Worm (Caenorhabditis elegans) whole organism, L4 larva: ENCODE results near the gene daf-41.

Source experiments
- D1046.2 ChIP-seq: fragments of 200-800 bp; sonication (Bioruptor generic); IDR thresholded peaks from 2 replicates; pipeline ENCODE4 v1.3.6; 2022; ENCODE audit warnings: missing genetic modification characterization, missing compliant biosample characterization
- F10B5.3 ChIP-seq: sonication (generic microtip); optimal IDR thresholded peaks from 2 replicates; lab custom pipeline; 2016; ENCODE audit warnings: mild to moderate bottlenecking, missing genetic modification characterization, missing compliant biosample characterization
- F37D6.2 ChIP-seq: sonication (generic microtip); optimal IDR thresholded peaks from 2 replicates; lab custom pipeline; 2016; ENCODE audit warnings: mild to moderate bottlenecking, missing genetic modification characterization, missing compliant biosample characterization
- F44E2.7 ChIP-seq: fragments of 200-800 bp; sonication (Bioruptor generic); IDR thresholded peaks from 2 replicates; pipeline ENCODE4 v2.1.2; 2022; ENCODE audit warnings: missing genetic modification characterization, missing compliant biosample characterization
- T20F7.1 ChIP-seq: fragments of 200-800 bp; sonication (Bioruptor generic); optimal IDR thresholded peaks from 2 replicates; lab custom pipeline; 2018; ENCODE audit warnings: mild to moderate bottlenecking, missing genetic modification characterization, missing compliant biosample characterization
- T26A8.4 ChIP-seq: fragments of 200-800 bp; sonication (Bioruptor generic); IDR thresholded peaks from 2 replicates; pipeline ENCODE4 v1.3.6; 2022; ENCODE audit warnings: missing genetic modification characterization, missing compliant biosample characterization
- Y105C5A.15 ChIP-seq: fragments of 200-800 bp; sonication (Bioruptor generic); IDR thresholded peaks from 2 replicates; pipeline ENCODE4 v1.3.6; 2022; ENCODE audit warnings: missing genetic modification characterization, missing compliant biosample characterization
- Y75B8A.6 ChIP-seq: fragments of 200-800 bp; sonication (Bioruptor generic); IDR thresholded peaks from 2 replicates; pipeline ENCODE4 v1.3.6; 2022; ENCODE audit warnings: missing genetic modification reagents, missing genetic modification characterization, missing compliant biosample characterization
- ZK337.2 ChIP-seq: fragments of 200-800 bp; sonication (Bioruptor generic); IDR thresholded peaks from 2 replicates; pipeline ENCODE4 v1.3.6; 2022; ENCODE audit warnings: missing genetic modification reagents, missing genetic modification characterization, missing compliant biosample characterization
- ama-1 ChIP-seq: fragments of 150-350 bp; optimal IDR thresholded peaks from 2 replicates; lab custom pipeline; 2014; ENCODE audit warnings: inconsistent platforms, mixed read lengths
- ceh-20 ChIP-seq: fragments of 200-800 bp; sonication (Bioruptor generic); IDR thresholded peaks from 2 replicates; pipeline ENCODE4 v1.3.6; 2022; ENCODE audit warnings: missing genetic modification reagents, missing genetic modification characterization, missing compliant biosample characterization
- ceh-32 ChIP-seq: sonication (generic microtip); optimal IDR thresholded peaks from 2 replicates; lab custom pipeline; 2016; ENCODE audit warnings: mild to moderate bottlenecking, missing genetic modification characterization, missing compliant biosample characterization; ENCODE audit not compliant: poor library complexity
- ceh-44 ChIP-seq: fragments of 200-800 bp; sonication (Bioruptor generic); IDR thresholded peaks from 2 replicates; pipeline ENCODE4 v1.3.6; 2022; ENCODE audit warnings: missing genetic modification reagents, missing genetic modification characterization, missing compliant biosample characterization
- ceh-82 ChIP-seq: sonication (generic microtip); optimal IDR thresholded peaks from 2 replicates; lab custom pipeline; 2017; ENCODE audit warnings: missing biosample characterization, missing genetic modification characterization
- cey-2 ChIP-seq: sonication (generic microtip); optimal IDR thresholded peaks from 3 replicates; lab custom pipeline; 2017; ENCODE audit warnings: missing genetic modification characterization, mild to moderate bottlenecking, missing compliant biosample characterization, antibody characterized with exemption, borderline replicate concordance; ENCODE audit not compliant: insufficient read depth
- daf-16 ChIP-seq, 3 experiments: sonication (generic microtip); optimal IDR thresholded peaks; 2 replicates each; lab custom pipeline; 2016 to 2017; ENCODE audit warnings: missing genetic modification characterization in 3 of 3, missing genetic modification reagents in 3 of 3, mild to moderate bottlenecking in 2 of 3, missing compliant biosample characterization in 2 of 3, missing biosample characterization in 1 of 3, moderate library complexity in 1 of 3
- daf-19 ChIP-seq: fragments of 200-800 bp; sonication (Bioruptor generic); conservative IDR thresholded peaks from 2 replicates; pipeline ENCODE4 v1.3.6; 2022; ENCODE audit warnings: missing genetic modification characterization, missing compliant biosample characterization
- dmd-9 ChIP-seq: fragments of 200-800 bp; sonication (Bioruptor generic); IDR thresholded peaks from 2 replicates; pipeline ENCODE4 v1.3.6; 2022; ENCODE audit warnings: missing genetic modification reagents, missing genetic modification characterization, missing compliant biosample characterization
- duxl-1 ChIP-seq: sonication (generic microtip); optimal IDR thresholded peaks from 2 replicates; lab custom pipeline; 2016; ENCODE audit warnings: mild to moderate bottlenecking, missing genetic modification characterization, moderate library complexity, missing compliant biosample characterization; ENCODE audit not compliant: poor library complexity
- dve-1 ChIP-seq: sonication (generic microtip); optimal IDR thresholded peaks from 2 replicates; lab custom pipeline; 2017; ENCODE audit warnings: antibody characterized with exemption, mild to moderate bottlenecking, missing genetic modification characterization, missing compliant biosample characterization; ENCODE audit not compliant: insufficient read depth
- fos-1 ChIP-seq: fragments of 150-350 bp; optimal IDR thresholded peaks from 2 replicates; lab custom pipeline; 2014; ENCODE audit warnings: missing biosample characterization, missing genetic modification characterization
- hif-1 ChIP-seq, 2 experiments: sonication (generic microtip); optimal IDR thresholded peaks; 2 replicates each; lab custom pipeline; 2016 to 2017; ENCODE audit warnings: missing compliant biosample characterization in 2 of 2, missing genetic modification characterization in 2 of 2, missing genetic modification reagents in 2 of 2, missing genotype in 2 of 2, mild to moderate bottlenecking in 1 of 2
- jun-1 ChIP-seq: fragments of 150-350 bp; optimal IDR thresholded peaks from 2 replicates; lab custom pipeline; 2014; ENCODE audit warnings: missing biosample characterization, missing genetic modification reagents, missing genetic modification characterization
- lim-7 ChIP-seq: fragments of 200-800 bp; sonication (Bioruptor generic); IDR thresholded peaks from 2 replicates; pipeline ENCODE4 v1.3.6; 2022; ENCODE audit warnings: missing genetic modification characterization, missing compliant biosample characterization
- madf-5 ChIP-seq, 2 experiments: fragments of 200-800 bp; sonication (Bioruptor generic); IDR thresholded peaks; 2 replicates each; pipeline ENCODE4 v1.3.6; 2022; ENCODE audit warnings: missing compliant biosample characterization in 2 of 2, missing genetic modification characterization in 2 of 2
- madf-9 ChIP-seq: fragments of 200-800 bp; sonication (Bioruptor generic); conservative IDR thresholded peaks from 2 replicates; pipeline ENCODE4 v1.3.6; 2022; ENCODE audit warnings: missing genetic modification reagents, missing genetic modification characterization, missing compliant biosample characterization
- mdl-1 ChIP-seq, 2 experiments: fragments of 150-350 bp in 1 of 2; sonication (generic microtip) in 1 of 2; optimal IDR thresholded peaks; 2 replicates each; lab custom pipeline; 2014 to 2017; ENCODE audit warnings: missing biosample characterization in 2 of 2, missing genetic modification characterization in 2 of 2
- mes-2 ChIP-seq: sonication (generic microtip); optimal IDR thresholded peaks from 2 replicates; lab custom pipeline; 2016; ENCODE audit warnings: missing genotype, mild to moderate bottlenecking, missing genetic modification characterization, missing compliant biosample characterization; ENCODE audit not compliant: poor library complexity, severe bottlenecking
- nhr-10 ChIP-seq: fragments of 150-350 bp; optimal IDR thresholded peaks from 2 replicates; lab custom pipeline; 2014; ENCODE audit warnings: missing biosample characterization, missing genetic modification characterization
- nhr-111 ChIP-seq: fragments of 200-800 bp; sonication (Bioruptor generic); optimal IDR thresholded peaks from 2 replicates; lab custom pipeline; 2018; ENCODE audit warnings: mild to moderate bottlenecking, missing genetic modification characterization, missing compliant biosample characterization
- nhr-237 ChIP-seq: sonication (generic microtip); optimal IDR thresholded peaks from 2 replicates; lab custom pipeline; 2017; ENCODE audit warnings: missing biosample characterization, missing genetic modification characterization
- nhr-41 ChIP-seq: fragments of 200-800 bp; sonication (Bioruptor generic); IDR thresholded peaks from 2 replicates; pipeline ENCODE4 v1.3.6; 2022; ENCODE audit warnings: missing genetic modification reagents, missing genetic modification characterization, missing compliant biosample characterization
- nhr-42 ChIP-seq: fragments of 200-800 bp; sonication (Bioruptor generic); IDR thresholded peaks from 2 replicates; pipeline ENCODE4 v1.3.6; 2022; ENCODE audit warnings: missing genetic modification characterization, missing compliant biosample characterization
- nhr-76 ChIP-seq: fragments of 150-350 bp; optimal IDR thresholded peaks from 2 replicates; lab custom pipeline; 2014; ENCODE audit warnings: missing biosample characterization, missing genetic modification characterization
- nhr-77 ChIP-seq: fragments of 150-350 bp; optimal IDR thresholded peaks from 2 replicates; lab custom pipeline; 2014; ENCODE audit warnings: missing biosample characterization, missing genetic modification characterization
- pha-4 ChIP-seq, 2 experiments: fragments of 150-350 bp in 1 of 2; fragments of 200-800 bp in 1 of 2; sonication (Bioruptor generic) in 1 of 2; IDR thresholded peaks in 1 of 2; optimal IDR thresholded peaks in 1 of 2; 2 replicates each; pipeline versions ENCODE4 v1.3.6 to Lab custom; 2014 to 2022; ENCODE audit warnings: missing genetic modification characterization in 2 of 2, missing genetic modification reagents in 2 of 2, missing biosample characterization in 1 of 2, missing compliant biosample characterization in 1 of 2
- pqm-1 ChIP-seq: sonication (generic microtip); optimal IDR thresholded peaks from 2 replicates; lab custom pipeline; 2017; ENCODE audit warnings: missing biosample characterization, missing genetic modification characterization
- rbr-2 ChIP-seq: sonication (generic microtip); optimal IDR thresholded peaks from 2 replicates; lab custom pipeline; 2016; ENCODE audit warnings: missing genotype, missing genetic modification characterization, missing compliant biosample characterization
- sdz-12 ChIP-seq: fragments of 200-800 bp; sonication (Bioruptor generic); optimal IDR thresholded peaks from 2 replicates; lab custom pipeline; 2018; ENCODE audit warnings: mild to moderate bottlenecking, missing genetic modification characterization, missing compliant biosample characterization
- set-16 ChIP-seq: fragments of 200-800 bp; sonication (Bioruptor generic); IDR thresholded peaks from 2 replicates; pipeline ENCODE4 v1.3.6; 2022; ENCODE audit warnings: missing genetic modification reagents, missing genetic modification characterization, missing compliant biosample characterization
- skn-1 ChIP-seq: fragments of 150-350 bp; optimal IDR thresholded peaks from 2 replicates; lab custom pipeline; 2014; ENCODE audit warnings: missing biosample characterization, missing genetic modification characterization
- snpc-1.2 ChIP-seq: fragments of 200-800 bp; sonication (Bioruptor generic); IDR thresholded peaks from 2 replicates; pipeline ENCODE4 v1.3.6; 2022; ENCODE audit warnings: missing genetic modification reagents, missing genetic modification characterization, missing compliant biosample characterization
- spr-1 ChIP-seq: sonication (generic microtip); optimal IDR thresholded peaks from 2 replicates; lab custom pipeline; 2016; ENCODE audit warnings: mild to moderate bottlenecking, missing genetic modification characterization, missing compliant biosample characterization
- unc-130 ChIP-seq: sonication (generic microtip); optimal IDR thresholded peaks from 2 replicates; lab custom pipeline; 2016; ENCODE audit warnings: missing genetic modification reagents, missing genetic modification characterization, missing compliant biosample characterization
- zfp-2 ChIP-seq: sonication (generic microtip); optimal IDR thresholded peaks from 2 replicates; lab custom pipeline; 2016; ENCODE audit warnings: mild to moderate bottlenecking, missing genetic modification characterization, missing compliant biosample characterization
- zfp-3 ChIP-seq: fragments of 200-800 bp; sonication (Bioruptor generic); conservative IDR thresholded peaks from 2 replicates; pipeline ENCODE4 v1.3.6; 2022; ENCODE audit warnings: missing genetic modification reagents, missing genetic modification characterization, missing compliant biosample characterization

Gene daf-41

DNA sequence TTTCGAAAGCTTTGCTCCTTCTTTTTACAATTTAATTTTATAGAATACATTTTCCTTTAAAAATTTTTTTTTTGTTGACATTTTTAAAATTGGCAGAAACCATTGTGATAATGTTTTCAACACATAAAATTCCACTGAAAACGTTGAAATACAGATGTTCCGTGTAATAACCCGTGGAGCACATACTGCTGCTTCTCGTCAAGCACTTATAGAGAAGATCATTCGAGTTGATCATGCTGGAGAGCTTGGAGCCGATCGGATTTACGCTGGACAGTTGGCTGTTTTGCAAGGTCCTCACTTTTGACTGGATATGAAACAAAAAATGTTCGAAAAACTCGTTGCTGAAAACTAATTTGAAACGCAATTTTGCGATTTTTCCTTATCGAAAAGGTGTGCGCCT, 3.2 kb upstream of the daf-41 start, which contains the start of gene clk-1 (continued):
- TF ChIP-seq Y75B8A.6 (GFP tag; lab: Robert Waterston, UW): no peak
- TF ChIP-seq cey-2 (tag; lab: Kevin White, UChicago): no peak
- no peak for TF ChIP-seq daf-19 (GFP tag; lab: Robert Waterston, UW)
- no peak for TF ChIP-seq pha-4 (GFP tag; IDR thresholded peaks at IDR 0.05; lab: Robert Waterston, UW)
- no peak for TF ChIP-seq pha-4 (tag; optimal IDR thresholded peaks at IDR 0.05; lab: Kevin White, UChicago)
- TF ChIP-seq F44E2.7 (GFP tag; lab: Robert Waterston, UW): no peak
- TF ChIP-seq T20F7.1 (GFP tag; lab: Kevin White, UChicago): no peak
- peak; percentile 50; the same call in 1 of the 2 replicates for TF ChIP-seq nhr-42 (GFP tag; lab: Robert Waterston, UW)
- TF ChIP-seq fos-1 (tag; lab: Kevin White, UChicago): no peak
- no peak for TF ChIP-seq F37D6.2
- no peak for TF ChIP-seq ceh-20 (GFP tag; lab: Robert Waterston, UW)
- TF ChIP-seq nhr-237 (tag; lab: Kevin White, UChicago): no peak
- TF ChIP-seq Y105C5A.15: 0 out of 2 replicates have a peak, but pooled peaks have one; percentile 12
- TF ChIP-seq nhr-77 (tag; lab: Kevin White, UChicago): no peak
- peak; percentile 31 for TF ChIP-seq nhr-111 (GFP tag; lab: Kevin White, UChicago)
- TF ChIP-seq ceh-44: no peak
- TF ChIP-seq daf-16 (GFP tag; optimal IDR thresholded peaks at IDR 0.05; lab: Kevin White, UChicago): no peak
- no peak for TF ChIP-seq daf-16 (tag; optimal IDR thresholded peaks at IDR 0.05; lab: Kevin White, UChicago)
- no peak for TF ChIP-seq unc-130 (GFP tag; lab: Kevin White, UChicago)
- TF ChIP-seq spr-1 (tag; lab: Kevin White, UChicago): no peak
- no peak for TF ChIP-seq nhr-10
- TF ChIP-seq D1046.2: no peak
- peak; percentile 50 for TF ChIP-seq ama-1 (lab: Kevin White, UChicago)
- no peak for TF ChIP-seq lim-7
- TF ChIP-seq rbr-2: no peak
- TF ChIP-seq nhr-41: no peak
- TF ChIP-seq ceh-82 (tag; lab: Kevin White, UChicago): no peak

DNA sequence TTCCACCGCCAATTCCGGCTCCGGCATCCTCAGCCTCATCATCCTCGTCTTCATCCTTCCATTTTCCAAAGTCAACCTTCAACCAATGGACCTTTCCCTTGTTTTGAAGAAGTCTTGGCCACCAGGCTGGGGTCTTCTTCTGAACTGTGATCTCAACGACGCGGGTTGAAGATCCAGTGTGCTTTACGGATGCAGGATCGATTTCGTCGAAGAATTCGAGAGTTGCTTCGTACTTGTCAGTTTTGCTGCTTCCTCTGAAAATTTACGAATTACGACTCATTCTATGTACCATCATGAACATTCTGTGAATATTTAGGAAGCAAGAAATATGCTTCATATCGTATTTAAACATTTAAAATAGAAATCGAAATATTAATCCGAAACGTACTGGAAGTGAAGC, 315 bp downstream of the daf-41 start:
- no peak for TF ChIP-seq madf-9 (GFP tag; lab: Robert Waterston, UW)
- no peak for TF ChIP-seq zfp-2 (tag; lab: Kevin White, UChicago)
- 0 out of 2 replicates have a peak, but pooled peaks have one; percentile 27 for TF ChIP-seq zfp-3 (GFP tag; lab: Robert Waterston, UW)
- TF ChIP-seq mdl-1 (tag; optimal IDR thresholded peaks at IDR 0.05; lab: Kevin White, UChicago): no peak
- 0 out of 2 replicates have a peak, but pooled peaks have one; percentile 27 for TF ChIP-seq T26A8.4 (GFP tag; lab: Robert Waterston, UW)
- TF ChIP-seq, all 104 proteins: peak for 2

DNA sequence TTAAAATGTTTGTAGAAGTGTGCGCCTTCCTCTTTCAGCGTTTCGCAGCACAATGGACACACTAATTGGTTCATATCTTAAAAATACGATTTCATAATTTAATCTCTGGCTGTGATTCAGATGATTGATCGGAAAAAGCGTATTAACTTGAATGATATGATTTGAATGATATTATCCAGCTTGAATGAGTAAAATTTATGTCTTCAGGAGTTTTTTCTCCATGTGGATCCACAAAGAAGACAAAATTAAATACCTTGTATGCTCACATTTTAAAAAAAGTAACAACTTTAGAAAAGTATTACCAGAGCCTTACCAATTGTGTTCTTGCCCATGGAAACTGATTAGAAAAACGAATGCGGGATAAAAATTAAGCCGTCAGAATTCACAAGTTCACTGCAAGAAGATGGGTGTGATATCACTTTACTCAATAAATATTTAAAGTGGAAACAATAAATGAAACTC, 1.1 kb downstream of the daf-41 start, which contains the start of gene ztf-8:
TSS of gene ztf-8 (minus strand) at position 76 of the 462 bp plus-strand sequence.
- TF ChIP-seq hif-1 (tag; optimal IDR thresholded peaks at IDR 0.05; lab: Kevin White, UChicago): no peak
- TF ChIP-seq madf-5 (GFP tag; IDR thresholded peaks at IDR 0.05; lab: Robert Waterston, UW): no peak
- no peak for TF ChIP-seq mes-2
- no peak for TF ChIP-seq jun-1 (tag; lab: Kevin White, UChicago)
- no peak for TF ChIP-seq sdz-12 (GFP tag; lab: Kevin White, UChicago)
- TF ChIP-seq spr-1 (tag; lab: Kevin White, UChicago): no peak
- TF ChIP-seq skn-1 (tag; lab: Kevin White, UChicago): no peak
- TF ChIP-seq fos-1 (tag; lab: Kevin White, UChicago): no peak
- TF ChIP-seq set-16: no peak
- TF ChIP-seq dmd-9: no peak
- no peak for TF ChIP-seq pqm-1 (tag; lab: Kevin White, UChicago)
- peak; percentile 9 for TF ChIP-seq ama-1 (lab: Kevin White, UChicago)
- TF ChIP-seq ceh-32 (tag; lab: Kevin White, UChicago): no peak
- TF ChIP-seq duxl-1 (tag; lab: Kevin White, UChicago): no peak
- peak; percentile 11 for TF ChIP-seq dve-1 (tag; lab: Kevin White, UChicago)
- TF ChIP-seq nhr-237 (tag; lab: Kevin White, UChicago): no peak
- TF ChIP-seq T26A8.4 (GFP tag; lab: Robert Waterston, UW): peak; percentile 62; the same call in 1 of the 2 replicates
- TF ChIP-seq ZK337.2 (GFP tag; lab: Robert Waterston, UW): no peak
- no peak for TF ChIP-seq snpc-1.2 (GFP tag; lab: Robert Waterston, UW)
- TF ChIP-seq nhr-76 (tag; lab: Kevin White, UChicago): no peak
- no peak for TF ChIP-seq F10B5.3 (tag; lab: Kevin White, UChicago)
- no peak for TF ChIP-seq nhr-41
- no peak for TF ChIP-seq nhr-77 (tag; lab: Kevin White, UChicago)
